Fruit fly (Drosophila melanogaster): ENCODE measurements around the gene CG11403.

Gene CG11403

dm6 chrX:1234817-1235617 lies 4.7 kb downstream of the CG11403 start (continued):
- TF ChIP-seq CG2875 (GFP tag; optimal IDR thresholded peaks at IDR 0.05) (peak; percentile 55), wdn (GFP tag; IDR thresholded peaks at IDR 0.05) (0 out of 2 replicates have a peak, but pooled peaks have one; percentile 28), CG10366 (GFP tag; IDR thresholded peaks at IDR 0.05) (peak; percentile 81), Dbx (GFP tag; IDR thresholded peaks at IDR 0.05) (peak; percentile 68; the same call in 1 of the 3 replicates), sna (GFP tag; IDR thresholded peaks at IDR 0.05; ENCODE audit: partially characterized antibody) (peak; percentile 51; the same call in 1 of the 2 replicates), org-1 (GFP tag; optimal IDR thresholded peaks at IDR 0.05) (peak; percentile 81), pnt (GFP tag; optimal IDR thresholded peaks at IDR 0.05) (peak; percentile 61), E2f2 (GFP tag; IDR thresholded peaks at IDR 0.05) (peak; percentile 50; the same call in 1 of the 2 replicates), CG15011 (GFP tag; optimal IDR thresholded peaks at IDR 0.05) (peak; percentile 51), Pdp1 (GFP tag; optimal IDR thresholded peaks at IDR 0.05) (peak; percentile 52 to 73), CG6175 (GFP tag; IDR thresholded peaks at IDR 0.05) (0 out of 3 replicates have a peak, but pooled peaks have one; percentile 47), exex (tag; optimal IDR thresholded peaks at IDR 0.05) (peak; percentile 31), trh (GFP tag; optimal IDR thresholded peaks at IDR 0.05) (peak; percentile 47), dpn (GFP tag; optimal IDR thresholded peaks at IDR 0.05) (peak; percentile 58), CG8388 (GFP tag; optimal IDR thresholded peaks at IDR 0.05) (peak; percentile 83), sens (GFP tag) (peak; percentile 98), NC2β (GFP tag; optimal IDR thresholded peaks at IDR 0.05) (peak; percentile 20), Hsf (GFP tag; optimal IDR thresholded peaks at IDR 0.05) (peak; percentile 61), slp2 (GFP tag; optimal IDR thresholded peaks at IDR 0.05) (peak; percentile 80), CG17359 (tag; optimal IDR thresholded peaks at IDR 0.05) (peak; percentile 81), Myb (GFP tag; optimal IDR thresholded peaks at IDR 0.05) (peak; percentile 54), gfzf (GFP tag; optimal IDR thresholded peaks at IDR 0.05) (no peak), Xbp1 (GFP tag; optimal IDR thresholded peaks at IDR 0.05) (peak; percentile 62), CG14014 (GFP tag; IDR thresholded peaks at IDR 0.05) (peak; percentile 72), CG8290 (GFP tag; optimal IDR thresholded peaks at IDR 0.05) (peak; percentile 13), CG8290 (tag; optimal IDR thresholded peaks at IDR 0.05) (peak in 1 of 2 experiments; percentile 90), eve (GFP tag; optimal IDR thresholded peaks at IDR 0.05) (no peak), sc (optimal IDR thresholded peaks at IDR 0.05) (no peak), sc (GFP tag; optimal IDR thresholded peaks at IDR 0.05) (peak; percentile 73), ems (GFP tag; optimal IDR thresholded peaks at IDR 0.05) (peak; percentile 70), Ptx1 (GFP tag; IDR thresholded peaks at IDR 0.05) (peak; percentile 88), CG30431 (GFP tag; optimal IDR thresholded peaks at IDR 0.05) (peak; percentile 80), Dfd (GFP tag; optimal IDR thresholded peaks at IDR 0.05) (no peak), Xrp1 (GFP tag; IDR thresholded peaks at IDR 0.05) (peak; percentile 90), Spps (tag; optimal IDR thresholded peaks at IDR 0.05) (peak; percentile 62), B-H1 (GFP tag; IDR thresholded peaks at IDR 0.05) (peak; percentile 73), CG32767 (GFP tag; IDR thresholded peaks at IDR 0.05) (peak; percentile 76; the same call in 1 of the 2 replicates), MBD-R2 (GFP tag; IDR thresholded peaks at IDR 0.05) (peak; percentile 46; the same call in 1 of the 2 replicates), CTCF (GFP tag; optimal IDR thresholded peaks at IDR 0.05) (no peak), Bdp1 (GFP tag; optimal IDR thresholded peaks at IDR 0.05) (peak; percentile 56), knrl (GFP tag; IDR thresholded peaks at IDR 0.05; ENCODE audit: partially characterized antibody) (no peak), tgo (GFP tag; IDR thresholded peaks at IDR 0.05) (peak; percentile 77), Hr51 (GFP tag; optimal IDR thresholded peaks at IDR 0.05) (peak; percentile 61 to 82), CG16815 (GFP tag; optimal IDR thresholded peaks at IDR 0.05) (peak; percentile 75), cad (GFP tag; optimal IDR thresholded peaks at IDR 0.05) (no peak), H15 (GFP tag; IDR thresholded peaks at IDR 0.05) (peak; percentile 71; the same call in 2 of the 3 replicates), Usf (GFP tag; optimal IDR thresholded peaks at IDR 0.05) (peak; percentile 69), CG2678 (tag; optimal IDR thresholded peaks at IDR 0.05) (peak; percentile 85), BEAF-32 (GFP tag; optimal IDR thresholded peaks at IDR 0.05) (peak; percentile 35), slou (GFP tag; optimal IDR thresholded peaks at IDR 0.05) (peak; percentile 31)
